Fruit fly (Drosophila melanogaster): ENCODE results near the gene Trx2.

Gene Trx2

DNA sequence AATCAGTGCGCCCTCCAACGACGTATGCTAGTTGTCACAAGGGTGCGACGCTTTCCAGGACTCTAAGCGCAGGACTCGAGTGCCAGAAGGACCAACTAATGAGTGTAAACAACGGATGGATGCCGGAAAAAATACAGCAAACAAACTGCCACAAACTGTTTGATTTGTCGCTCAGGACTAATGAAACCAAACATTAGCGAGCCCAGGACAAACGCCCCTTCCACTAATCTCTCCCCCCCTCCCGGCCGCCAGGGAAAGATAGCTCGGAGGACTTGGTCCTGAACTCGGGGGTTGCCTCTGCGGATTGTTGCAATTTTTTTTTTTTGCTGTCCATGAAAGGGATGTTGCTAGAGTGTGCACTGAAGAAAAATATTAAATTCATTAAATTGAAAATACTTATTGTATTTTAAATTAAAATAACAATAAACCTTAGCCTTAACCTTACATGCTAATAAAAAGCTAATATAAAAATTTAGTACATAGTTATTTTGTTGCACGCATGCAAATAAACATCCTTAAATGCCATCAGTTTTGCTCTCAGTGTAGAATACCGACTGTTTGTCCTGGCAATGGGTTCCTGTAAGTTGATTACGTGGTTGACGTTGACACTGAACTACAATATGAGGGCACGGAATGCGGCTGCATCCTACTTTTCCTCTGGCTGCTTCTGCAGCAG, 18.2 kb upstream of the Trx2 start:
- TF ChIP-seq CG34224 (GFP tag; IDR thresholded peaks at IDR 0.05; ENCODE audit: partially characterized antibody): no peak
- TF ChIP-seq CG14667 (GFP tag; IDR thresholded peaks at IDR 0.05): 0 out of 2 replicates have a peak, but pooled peaks have one; percentile 13
- TF ChIP-seq jigr1 (GFP tag; IDR thresholded peaks at IDR 0.05): no peak
- no peak for TF ChIP-seq rib (GFP tag; IDR thresholded peaks at IDR 0.05)
- TF ChIP-seq ind (GFP tag; optimal IDR thresholded peaks at IDR 0.05): no peak
- no peak for TF ChIP-seq CG17802 (tag; optimal IDR thresholded peaks at IDR 0.05)
- peak; percentile 42 for TF ChIP-seq CG4820 (GFP tag; optimal IDR thresholded peaks at IDR 0.05)
- TF ChIP-seq Rfx (GFP tag; IDR thresholded peaks at IDR 0.05): no peak
- TF ChIP-seq chn (GFP tag; optimal IDR thresholded peaks at IDR 0.05): no peak
- peak; percentile 76 for TF ChIP-seq zf30C (GFP tag; optimal IDR thresholded peaks at IDR 0.05)
- no peak for TF ChIP-seq CG7963 (GFP tag; IDR thresholded peaks at IDR 0.05; ENCODE audit: partially characterized antibody)
- TF ChIP-seq cad (GFP tag; optimal IDR thresholded peaks at IDR 0.05): no peak
- TF ChIP-seq CG7928 (GFP tag; optimal IDR thresholded peaks at IDR 0.05): no peak
- TF ChIP-seq row (GFP tag; IDR thresholded peaks at IDR 0.05): peak; percentile 75
- no peak for TF ChIP-seq CG6654 (GFP tag; optimal IDR thresholded peaks at IDR 0.05)
- no peak for TF ChIP-seq CG15011 (GFP tag; optimal IDR thresholded peaks at IDR 0.05)
- TF ChIP-seq CG15696 (tag; optimal IDR thresholded peaks at IDR 0.05): peak; percentile 73
- TF ChIP-seq kah (GFP tag; optimal IDR thresholded peaks at IDR 0.05): no peak
- no peak for TF ChIP-seq Gsc (GFP tag; IDR thresholded peaks at IDR 0.05)
- TF ChIP-seq Dbx (GFP tag; IDR thresholded peaks at IDR 0.05): no peak
- no peak for TF ChIP-seq Hr39 (optimal IDR thresholded peaks at IDR 0.05)
- TF ChIP-seq HLH54F (GFP tag; optimal IDR thresholded peaks at IDR 0.05): no peak
- TF ChIP-seq CG2712 (tag; optimal IDR thresholded peaks at IDR 0.05): peak; percentile 85
- TF ChIP-seq Mrtf (GFP tag; IDR thresholded peaks at IDR 0.05): no peak
- TF ChIP-seq lilli (GFP tag; optimal IDR thresholded peaks at IDR 0.05): no peak
- no peak for TF ChIP-seq CG10321 (GFP tag; IDR thresholded peaks at IDR 0.05)
- no peak for TF ChIP-seq mam (GFP tag; optimal IDR thresholded peaks at IDR 0.05)
- no peak for TF ChIP-seq p53 (GFP tag; optimal IDR thresholded peaks at IDR 0.05)
- TF ChIP-seq CG11504 (tag; optimal IDR thresholded peaks at IDR 0.05): peak; percentile 67
- TF ChIP-seq aop (GFP tag; IDR thresholded peaks at IDR 0.05): no peak
- TF ChIP-seq jumu (GFP tag; optimal IDR thresholded peaks at IDR 0.05): no peak
- TF ChIP-seq Rx (GFP tag; IDR thresholded peaks at IDR 0.05): no peak
- peak; percentile 42 for TF ChIP-seq CG7556 (GFP tag; optimal IDR thresholded peaks at IDR 0.05)
- TF ChIP-seq kay (GFP tag; optimal IDR thresholded peaks at IDR 0.05): no peak
- no peak for TF ChIP-seq sc (optimal IDR thresholded peaks at IDR 0.05)
- peak; percentile 15 for TF ChIP-seq sc (GFP tag; optimal IDR thresholded peaks at IDR 0.05)
- TF ChIP-seq CG18619 (GFP tag; optimal IDR thresholded peaks at IDR 0.05): no peak
- no peak for TF ChIP-seq Elba2 (GFP tag; optimal IDR thresholded peaks at IDR 0.05)
- no peak for TF ChIP-seq ro (GFP tag; IDR thresholded peaks at IDR 0.05)
- TF ChIP-seq Hr3 (GFP tag; optimal IDR thresholded peaks at IDR 0.05): peak; percentile 33
- peak; percentile 76 for TF ChIP-seq CG14710 (tag; optimal IDR thresholded peaks at IDR 0.05)
- no peak for TF ChIP-seq Gug (GFP tag; IDR thresholded peaks at IDR 0.05)
- TF ChIP-seq Dll (GFP tag; IDR thresholded peaks at IDR 0.05; ENCODE audit: partially characterized antibody): no peak
- TF ChIP-seq crol (GFP tag; IDR thresholded peaks at IDR 0.05): peak; percentile 83
- TF ChIP-seq tin (GFP tag; optimal IDR thresholded peaks at IDR 0.05): peak; percentile 5
- no peak for TF ChIP-seq lbe (GFP tag; optimal IDR thresholded peaks at IDR 0.05)
- peak; percentile 73 for TF ChIP-seq CG4404 (GFP tag; IDR thresholded peaks at IDR 0.05)
- no peak for TF ChIP-seq lmd (GFP tag; IDR thresholded peaks at IDR 0.05)
- TF ChIP-seq CG3995 (GFP tag; optimal IDR thresholded peaks at IDR 0.05): no peak
- TF ChIP-seq CG17186 (GFP tag; optimal IDR thresholded peaks at IDR 0.05): no peak
- TF ChIP-seq Sry-δ (GFP tag; optimal IDR thresholded peaks at IDR 0.05): no peak
- no peak for TF ChIP-seq bowl (GFP tag; IDR thresholded peaks at IDR 0.05)
- peak; percentile 18 for TF ChIP-seq CG13424 (tag; optimal IDR thresholded peaks at IDR 0.05)
